Fruit fly (Drosophila melanogaster): ENCODE results near the gene CG14877.

- no peak for TF ChIP-seq grau (tag; optimal IDR thresholded peaks at IDR 0.05)
- no peak for TF ChIP-seq Side (GFP tag; optimal IDR thresholded peaks at IDR 0.05)
- no peak for TF ChIP-seq Dref (GFP tag; IDR thresholded peaks at IDR 0.05)
- no peak for TF ChIP-seq abd-A (tag; optimal IDR thresholded peaks at IDR 0.05)
- no peak for TF ChIP-seq ash1 (GFP tag; optimal IDR thresholded peaks at IDR 0.05)
- TF ChIP-seq Hsf (GFP tag; optimal IDR thresholded peaks at IDR 0.05): no peak
- TF ChIP-seq Dll (GFP tag; IDR thresholded peaks at IDR 0.05; ENCODE audit: partially characterized antibody): no peak
- no peak for TF ChIP-seq CG17568 (GFP tag; optimal IDR thresholded peaks at IDR 0.05)
- no peak for TF ChIP-seq h (optimal IDR thresholded peaks at IDR 0.05)
- TF ChIP-seq CG9797 (GFP tag; optimal IDR thresholded peaks at IDR 0.05): no peak
- TF ChIP-seq lbe (GFP tag; optimal IDR thresholded peaks at IDR 0.05): no peak
- TF ChIP-seq hkb (optimal IDR thresholded peaks at IDR 0.05): no peak
- TF ChIP-seq hkb (GFP tag; IDR thresholded peaks at IDR 0.05): no peak
Measured at dm6 chr3R:15872829-15873440, 22.9 kb downstream of the CG14877 start.
